Worm (Caenorhabditis elegans) whole organism, late embryonic: Measurements from ENCODE around the gene gbh-1.

Experiments
- C08G9.2 ChIP-seq: sonication (generic microtip); optimal IDR thresholded peaks from 2 replicates; lab custom pipeline; 2016; ENCODE audit warnings: mild to moderate bottlenecking, missing genetic modification characterization, moderate library complexity, missing compliant biosample characterization
- F13H6.1 ChIP-seq: sonication (generic microtip); optimal IDR thresholded peaks from 2 replicates; lab custom pipeline; 2016; ENCODE audit warnings: missing genetic modification characterization, missing compliant biosample characterization
- T23F11.4 ChIP-seq: fragments of 200-800 bp; sonication (Bioruptor generic); optimal IDR thresholded peaks from 2 replicates; lab custom pipeline; 2018; ENCODE audit warnings: mild to moderate bottlenecking, missing genetic modification characterization, missing compliant biosample characterization
- ama-1 ChIP-seq: fragments of 150-350 bp; optimal IDR thresholded peaks from 2 replicates; lab custom pipeline; 2014
- ceh-18 ChIP-seq: sonication (generic microtip); optimal IDR thresholded peaks from 2 replicates; lab custom pipeline; 2016; ENCODE audit warnings: missing genetic modification characterization, missing compliant biosample characterization
- ceh-19 ChIP-seq: fragments of 200-800 bp; sonication (Bioruptor generic); optimal IDR thresholded peaks from 2 replicates; lab custom pipeline; 2018; ENCODE audit warnings: mild to moderate bottlenecking, missing genetic modification characterization, missing compliant biosample characterization
- ceh-30 ChIP-seq: fragments of 150-350 bp; optimal IDR thresholded peaks from 2 replicates; lab custom pipeline; 2014; ENCODE audit warnings: missing biosample characterization, missing genetic modification characterization
- ceh-31 ChIP-seq: sonication (generic microtip); optimal IDR thresholded peaks from 2 replicates; lab custom pipeline; 2016; ENCODE audit warnings: missing genetic modification characterization, missing compliant biosample characterization
- ceh-45 ChIP-seq: fragments of 200-800 bp; sonication (Bioruptor generic); IDR thresholded peaks from 2 replicates; pipeline ENCODE4 v1.3.6; 2022; ENCODE audit warnings: missing genetic modification reagents, missing genetic modification characterization, missing compliant biosample characterization
- ceh-48 ChIP-seq: sonication (generic microtip); optimal IDR thresholded peaks from 2 replicates; lab custom pipeline; 2016; ENCODE audit warnings: missing genetic modification characterization, inconsistent platforms, missing compliant biosample characterization
- ceh-6 ChIP-seq: fragments of 200-800 bp; sonication (Bioruptor generic); optimal IDR thresholded peaks from 2 replicates; lab custom pipeline; 2018; ENCODE audit warnings: mild to moderate bottlenecking, missing genetic modification characterization, missing compliant biosample characterization
- che-1 ChIP-seq: sonication (generic microtip); optimal IDR thresholded peaks from 2 replicates; lab custom pipeline; 2016; ENCODE audit warnings: mild to moderate bottlenecking, missing genetic modification characterization, missing compliant biosample characterization
- dmd-4 ChIP-seq: sonication (generic microtip); optimal IDR thresholded peaks from 2 replicates; lab custom pipeline; 2016; ENCODE audit warnings: borderline replicate concordance, missing genetic modification characterization, missing compliant biosample characterization
- elt-4 ChIP-seq: sonication (generic microtip); optimal IDR thresholded peaks from 2 replicates; lab custom pipeline; 2016; ENCODE audit warnings: missing genetic modification characterization, missing compliant biosample characterization
- ets-4 ChIP-seq: sonication (generic microtip); optimal IDR thresholded peaks from 2 replicates; lab custom pipeline; 2016; ENCODE audit warnings: missing genetic modification characterization, missing compliant biosample characterization
- eyg-1 ChIP-seq: sonication (generic microtip); optimal IDR thresholded peaks from 2 replicates; lab custom pipeline; 2016; ENCODE audit warnings: missing genotype, missing genetic modification characterization, missing compliant biosample characterization
- fkh-10 ChIP-seq: fragments of 150-350 bp; optimal IDR thresholded peaks from 2 replicates; lab custom pipeline; 2014; ENCODE audit warnings: missing biosample characterization, missing genetic modification reagents, missing genetic modification characterization
- fkh-6 ChIP-seq: sonication (generic microtip); optimal IDR thresholded peaks from 2 replicates; lab custom pipeline; 2016; ENCODE audit warnings: missing genetic modification characterization, missing compliant biosample characterization
- gmeb-2 ChIP-seq: sonication (generic microtip); optimal IDR thresholded peaks from 2 replicates; lab custom pipeline; 2016; ENCODE audit warnings: missing genetic modification characterization, inconsistent platforms, missing compliant biosample characterization
- lim-6 ChIP-seq: sonication (generic microtip); optimal IDR thresholded peaks from 2 replicates; lab custom pipeline; 2016; ENCODE audit warnings: missing genetic modification characterization, missing compliant biosample characterization
- lin-11 ChIP-seq: fragments of 200-800 bp; sonication (Bioruptor generic); optimal IDR thresholded peaks from 2 replicates; lab custom pipeline; 2018; ENCODE audit warnings: mild to moderate bottlenecking, missing genetic modification characterization, missing compliant biosample characterization
- madf-2 ChIP-seq: sonication (generic microtip); optimal IDR thresholded peaks from 2 replicates; lab custom pipeline; 2017; ENCODE audit warnings: missing genetic modification characterization, missing compliant biosample characterization
- mec-3 ChIP-seq: sonication (generic microtip); optimal IDR thresholded peaks from 2 replicates; lab custom pipeline; 2016; ENCODE audit warnings: borderline replicate concordance, missing genetic modification characterization, missing compliant biosample characterization
- nhr-11 ChIP-seq: fragments of 150-350 bp; optimal IDR thresholded peaks from 2 replicates; lab custom pipeline; 2014; ENCODE audit warnings: missing biosample characterization, missing genetic modification characterization
- npax-4 ChIP-seq: sonication (generic microtip); optimal IDR thresholded peaks from 2 replicates; lab custom pipeline; 2016; ENCODE audit warnings: missing genetic modification characterization, missing compliant biosample characterization
- odd-2 ChIP-seq: sonication (generic microtip); optimal IDR thresholded peaks from 2 replicates; lab custom pipeline; 2017; ENCODE audit warnings: antibody characterized with exemption, mild to moderate bottlenecking, missing genetic modification characterization, missing compliant biosample characterization
- pax-1 ChIP-seq: fragments of 150-350 bp; optimal IDR thresholded peaks from 2 replicates; lab custom pipeline; 2014; ENCODE audit warnings: missing biosample characterization, missing genetic modification characterization
- pha-2 ChIP-seq: sonication (generic microtip); optimal IDR thresholded peaks from 2 replicates; lab custom pipeline; 2017; ENCODE audit warnings: mild to moderate bottlenecking, missing genetic modification characterization, missing compliant biosample characterization
- pqm-1 ChIP-seq: sonication (generic microtip); optimal IDR thresholded peaks from 2 replicates; lab custom pipeline; 2016; ENCODE audit warnings: missing genetic modification characterization, missing compliant biosample characterization
- pros-1 ChIP-seq: fragments of 150-350 bp; optimal IDR thresholded peaks from 2 replicates; lab custom pipeline; 2014; ENCODE audit warnings: missing biosample characterization, missing genetic modification reagents, missing genetic modification characterization
- ref-2 ChIP-seq: sonication (generic microtip); optimal IDR thresholded peaks from 2 replicates; lab custom pipeline; 2016; ENCODE audit warnings: missing genetic modification characterization, missing compliant biosample characterization
- sdc-2 ChIP-seq: sonication (generic microtip); optimal IDR thresholded peaks from 2 replicates; lab custom pipeline; 2016; ENCODE audit warnings: missing genotype, missing genetic modification characterization, missing compliant biosample characterization
- sox-4 ChIP-seq: sonication (generic microtip); optimal IDR thresholded peaks from 2 replicates; lab custom pipeline; 2017; ENCODE audit warnings: mild to moderate bottlenecking, missing genetic modification characterization, inconsistent platforms, missing compliant biosample characterization
- ttx-3 ChIP-seq: sonication (generic microtip); optimal IDR thresholded peaks from 2 replicates; lab custom pipeline; 2016; ENCODE audit warnings: missing genetic modification reagents, missing genetic modification characterization, missing compliant biosample characterization
- unc-3 ChIP-seq, 2 experiments: fragments of 200-800 bp in 1 of 2; sonication (Bioruptor generic) in 1 of 2; sonication (generic microtip) in 1 of 2; conservative IDR thresholded peaks in 1 of 2; optimal IDR thresholded peaks in 1 of 2; 2 replicates each; pipeline versions ENCODE4 v1.3.6 to Lab custom; 2016 to 2022; ENCODE audit warnings: missing compliant biosample characterization in 2 of 2, missing genetic modification characterization in 2 of 2, missing genetic modification reagents in 1 of 2
- unc-86 ChIP-seq: sonication (generic microtip); optimal IDR thresholded peaks from 2 replicates; lab custom pipeline; 2016; ENCODE audit warnings: missing genetic modification characterization, missing compliant biosample characterization

Gene gbh-1

ce11 chrII:10653559-10653958, 40.0 kb downstream of the gbh-1 start:
- no peak for TF ChIP-seq fkh-10
- no peak for TF ChIP-seq ama-1
- no peak for TF ChIP-seq C08G9.2 (tag; lab: Kevin White, UChicago)
- TF ChIP-seq pax-1 (tag; lab: Kevin White, UChicago), result no peak
- no peak for TF ChIP-seq dmd-4 (tag; lab: Kevin White, UChicago)
- TF ChIP-seq ref-2 (tag; lab: Kevin White, UChicago), result no peak
- TF ChIP-seq madf-2, result no peak
- TF ChIP-seq nhr-11 (tag; lab: Kevin White, UChicago), result no peak
- TF ChIP-seq F13H6.1, result no peak
- no peak for TF ChIP-seq ceh-30 (tag; lab: Kevin White, UChicago)
- TF ChIP-seq lim-6 (tag; lab: Kevin White, UChicago), result no peak
- no peak for TF ChIP-seq unc-86 (tag; lab: Kevin White, UChicago)
- TF ChIP-seq, all 69 proteins: peak for 0

ce11 chrII:10652112-10652511, 41.5 kb downstream of the gbh-1 start, which contains the start of gene nphp-1:
TSS of gene nphp-1 (minus strand) at chrII:10652256.
- TF ChIP-seq ceh-48 (tag; lab: Kevin White, UChicago) (no peak), nhr-11 (tag; lab: Kevin White, UChicago) (no peak), sdc-2 (tag; lab: Kevin White, UChicago) (peak; percentile 92), ceh-45 (no peak), odd-2 (tag; lab: Kevin White, UChicago) (no peak), F13H6.1 (no peak), madf-2 (no peak), sox-4 (tag; lab: Kevin White, UChicago) (no peak)

- TF ChIP-seq pha-2 (tag; lab: Kevin White, UChicago) (no peak), F13H6.1 (no peak), ceh-30 (tag; lab: Kevin White, UChicago) (no peak), ets-4 (tag; lab: Kevin White, UChicago) (no peak), gmeb-2 (tag; lab: Kevin White, UChicago) (no peak), ttx-3 (tag; lab: Kevin White, UChicago) (no peak), fkh-6 (tag; lab: Kevin White, UChicago) (no peak), che-1 (no peak), T23F11.4 (no peak), ceh-6 (GFP tag; lab: Kevin White, UChicago) (no peak), dmd-4 (tag; lab: Kevin White, UChicago) (no peak), lin-11 (tag; lab: Kevin White, UChicago) (no peak), ceh-18 (tag; lab: Kevin White, UChicago) (no peak), ceh-31 (tag; lab: Kevin White, UChicago) (no peak), elt-4 (tag; lab: Kevin White, UChicago) (no peak), pqm-1 (no peak), pros-1 (tag; lab: Kevin White, UChicago) (no peak), eyg-1 (tag; lab: Kevin White, UChicago) (no peak)
Observed at ce11 chrII:10646901-10647566, 46.6 kb downstream of the gbh-1 start, which contains the start of gene M28.10. TSS of gene M28.10 (plus strand) at chrII:10647516.

ce11 chrII:10643403-10643802, 50.2 kb downstream of the gbh-1 start, which contains the start of gene M28.4:
TSS of gene M28.4 (plus strand) at chrII:10643703.
- TF ChIP-seq mec-3 (tag; lab: Kevin White, UChicago) (no peak), npax-4 (tag; lab: Kevin White, UChicago) (no peak), unc-3 (GFP tag; conservative IDR thresholded peaks at IDR 0.05; lab: Robert Waterston, UW) (no peak), unc-3 (tag; optimal IDR thresholded peaks at IDR 0.05; lab: Kevin White, UChicago) (no peak), ceh-19 (GFP tag; lab: Kevin White, UChicago) (no peak), madf-2 (no peak)
